Fruit fly (Drosophila melanogaster): ENCODE data around the gene melt.

The melt gene

DNA sequence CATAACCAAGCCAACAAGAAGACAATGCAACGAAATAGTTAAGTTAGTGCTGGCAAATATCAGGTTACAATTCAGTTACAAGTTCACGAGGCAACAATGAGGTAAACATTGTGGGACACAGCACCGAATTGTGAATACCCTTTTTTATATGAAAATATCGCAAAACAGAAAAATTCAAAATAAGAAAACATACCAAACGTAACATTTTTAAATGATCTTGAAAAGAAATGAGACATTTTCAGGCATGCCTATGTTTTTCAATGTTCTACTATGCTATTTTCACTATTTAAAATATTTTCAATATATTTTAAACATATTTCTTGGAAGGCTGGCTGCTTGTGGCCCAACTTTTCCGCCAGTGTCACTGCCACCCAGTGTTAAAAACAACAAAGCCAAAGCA, 30.4 kb upstream of the melt start:
- no peak for TF ChIP-seq EcR (GFP tag; optimal IDR thresholded peaks at IDR 0.05)
- TF ChIP-seq pan (optimal IDR thresholded peaks at IDR 0.05) = no peak
- TF ChIP-seq psq (optimal IDR thresholded peaks at IDR 0.05) = no peak
- no peak for TF ChIP-seq Dll (optimal IDR thresholded peaks at IDR 0.05)
- no peak for TF ChIP-seq CG8478 (optimal IDR thresholded peaks at IDR 0.05)
- no peak for TF ChIP-seq usp (GFP tag; optimal IDR thresholded peaks at IDR 0.05)

DNA sequence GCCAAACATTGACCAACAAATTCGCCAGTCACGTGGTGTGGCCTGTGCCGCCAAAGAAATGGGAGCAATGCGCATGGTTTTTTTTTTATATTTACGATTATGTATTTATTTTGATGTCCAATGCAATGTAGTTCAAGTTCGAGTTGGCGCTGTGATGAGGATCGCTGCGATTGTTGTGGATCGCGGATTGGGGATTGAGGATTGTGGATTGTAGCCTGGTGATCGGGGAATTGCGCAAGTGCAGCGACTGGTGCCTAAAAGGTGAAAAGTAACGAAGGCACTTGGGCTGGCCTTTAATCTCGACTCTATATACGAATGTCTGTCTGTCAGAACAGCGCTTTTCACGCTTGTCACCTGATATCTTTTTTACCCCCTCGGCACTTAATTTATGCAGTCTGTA, 29.8 kb upstream of the melt start:
- TF ChIP-seq Dll (optimal IDR thresholded peaks at IDR 0.05) = no peak
- no peak for TF ChIP-seq pan (optimal IDR thresholded peaks at IDR 0.05)
- TF ChIP-seq psq (optimal IDR thresholded peaks at IDR 0.05) = no peak
- TF ChIP-seq CG8478 (optimal IDR thresholded peaks at IDR 0.05) = no peak
- TF ChIP-seq EcR (GFP tag; optimal IDR thresholded peaks at IDR 0.05) = no peak
- no peak for TF ChIP-seq usp (GFP tag; optimal IDR thresholded peaks at IDR 0.05)

DNA sequence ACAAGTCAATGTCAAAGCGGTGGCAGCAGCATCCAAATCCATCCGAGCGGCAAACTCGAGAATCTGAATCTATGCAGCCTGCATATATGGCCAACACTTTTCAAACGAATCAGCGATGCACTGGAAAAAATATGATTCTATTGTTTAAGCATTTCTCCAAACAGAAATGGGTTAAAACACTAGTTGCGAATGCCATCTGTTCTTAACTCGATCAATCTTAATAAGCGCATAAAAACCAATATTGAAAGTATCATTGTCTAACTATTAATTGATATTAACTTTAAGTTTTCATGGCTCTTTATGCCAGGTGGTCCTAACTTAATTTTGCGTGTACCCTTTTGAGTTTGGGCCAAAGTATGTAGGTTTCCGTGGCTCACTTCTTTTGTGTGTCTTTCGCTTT, 28.6 kb upstream of the melt start:
- TF ChIP-seq CG8478 (optimal IDR thresholded peaks at IDR 0.05) (no peak), psq (optimal IDR thresholded peaks at IDR 0.05) (no peak), Dll (optimal IDR thresholded peaks at IDR 0.05) (no peak)

DNA sequence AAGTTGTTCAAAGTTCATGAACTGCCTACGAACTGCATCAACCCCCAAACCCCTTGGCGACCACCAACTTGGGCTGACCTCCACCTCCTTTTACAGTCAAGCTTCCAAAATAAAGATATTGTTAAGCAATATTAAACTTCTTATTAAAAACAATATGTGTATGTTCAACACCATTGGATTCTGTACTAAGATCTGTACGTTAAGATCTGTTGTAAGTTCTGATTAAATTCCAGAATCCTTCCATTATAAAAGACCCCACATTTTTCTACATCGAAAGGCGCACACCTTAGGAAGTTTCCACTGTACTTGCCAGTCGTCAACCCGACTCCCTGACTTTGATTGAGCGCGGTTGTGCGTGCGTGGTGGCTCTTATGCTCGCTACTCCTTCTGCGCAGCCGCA, 21.3 kb upstream of the melt start:
- TF ChIP-seq usp (GFP tag; optimal IDR thresholded peaks at IDR 0.05) (no peak), EcR (GFP tag; optimal IDR thresholded peaks at IDR 0.05) (peak in 1 of 2 experiments; percentile 4)

DNA sequence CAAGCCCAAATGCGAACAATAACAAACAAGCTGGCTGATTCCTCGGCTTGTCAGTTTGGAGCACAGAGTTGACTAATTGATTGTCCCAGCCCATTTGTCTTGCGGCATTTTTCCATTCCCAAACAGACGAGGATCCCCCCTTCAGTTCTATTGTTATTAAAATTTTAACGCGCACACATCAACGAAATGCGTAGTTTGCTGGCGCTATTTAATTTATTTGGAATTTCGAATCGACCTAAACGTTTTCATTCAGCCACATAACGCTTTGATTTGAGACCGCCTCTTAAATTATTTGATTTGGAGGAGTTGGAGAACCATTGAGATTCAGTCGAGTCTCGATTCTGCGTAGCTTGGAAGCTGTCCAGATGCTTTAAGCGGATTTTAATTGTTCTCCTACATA, 18.4 kb upstream of the melt start:
- TF ChIP-seq usp (GFP tag; optimal IDR thresholded peaks at IDR 0.05) (no peak), pan (optimal IDR thresholded peaks at IDR 0.05) (no peak), EcR (GFP tag; optimal IDR thresholded peaks at IDR 0.05) (no peak), psq (optimal IDR thresholded peaks at IDR 0.05) (no peak), Dll (optimal IDR thresholded peaks at IDR 0.05) (no peak), CG8478 (optimal IDR thresholded peaks at IDR 0.05) (no peak)

DNA sequence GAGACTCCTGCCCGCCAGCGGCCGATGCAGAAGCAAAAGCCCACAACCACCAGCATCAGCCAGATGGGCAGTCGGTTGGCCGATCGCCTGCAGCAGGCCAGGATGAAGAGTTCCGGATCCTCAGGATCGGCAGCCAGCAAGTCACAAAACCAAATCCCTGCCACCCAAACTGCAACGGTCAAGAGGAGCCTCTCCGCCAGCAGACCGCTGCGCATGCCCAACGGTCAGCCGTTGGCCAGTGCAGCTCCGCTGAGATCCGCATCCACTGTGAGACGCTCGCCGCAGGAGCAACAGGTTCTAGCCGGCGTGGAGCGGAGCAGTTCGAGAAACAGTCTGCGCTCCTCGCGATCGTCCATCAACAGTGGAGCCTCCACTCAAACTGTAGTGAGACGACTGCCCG, 12.2 kb upstream of the melt start:
- no peak for TF ChIP-seq CG8478 (optimal IDR thresholded peaks at IDR 0.05)
- no peak for TF ChIP-seq psq (optimal IDR thresholded peaks at IDR 0.05)
- no peak for TF ChIP-seq pan (optimal IDR thresholded peaks at IDR 0.05)
- no peak for TF ChIP-seq Dll (optimal IDR thresholded peaks at IDR 0.05)
- TF ChIP-seq EcR (GFP tag; optimal IDR thresholded peaks at IDR 0.05) = no peak
- no peak for TF ChIP-seq usp (GFP tag; optimal IDR thresholded peaks at IDR 0.05)

DNA sequence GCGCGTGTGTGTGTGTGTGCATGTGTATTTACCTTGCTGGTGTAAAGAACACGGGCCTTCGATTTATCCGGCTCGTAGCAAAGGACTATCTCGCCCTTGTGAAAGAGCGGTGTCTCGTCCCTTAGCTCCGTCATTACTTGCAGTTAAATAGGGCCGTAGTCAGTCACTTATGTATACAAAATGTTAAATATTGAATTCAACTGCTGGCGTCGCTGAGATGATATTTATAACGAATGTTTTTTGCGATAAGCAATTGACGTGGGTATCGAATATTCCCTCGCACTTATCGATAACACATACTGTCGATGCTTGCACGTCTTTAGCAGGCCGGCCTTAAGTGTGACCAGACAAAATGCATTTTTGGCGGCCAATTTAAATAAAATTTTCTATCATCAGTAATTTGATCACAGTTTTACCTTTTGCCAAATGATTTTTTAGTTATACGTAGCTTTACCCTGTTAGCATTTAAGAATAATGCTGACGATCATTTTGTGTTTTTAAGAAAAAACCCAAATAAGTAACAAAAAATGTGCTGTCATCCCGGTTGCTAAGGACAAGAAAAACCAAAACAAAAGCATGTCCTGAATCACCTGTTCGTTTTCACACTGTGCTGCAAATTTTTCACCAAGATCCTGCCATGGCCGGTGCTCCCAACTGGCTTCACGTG, 8.9 kb upstream of the melt start, which contains the start of the genes msl-3 and BBS1:
Gene msl-3, minus strand, starts transcription at position 245 of the 667 bp plus-strand sequence.
Gene BBS1, plus strand, starts transcription at position 617 of the 667 bp plus-strand sequence.
- TF ChIP-seq CG8478 (optimal IDR thresholded peaks at IDR 0.05) (no peak), psq (optimal IDR thresholded peaks at IDR 0.05) (no peak), pan (optimal IDR thresholded peaks at IDR 0.05) (no peak), Dll (optimal IDR thresholded peaks at IDR 0.05) (no peak), EcR (GFP tag; optimal IDR thresholded peaks at IDR 0.05) (no peak), usp (GFP tag; optimal IDR thresholded peaks at IDR 0.05) (no peak)

DNA sequence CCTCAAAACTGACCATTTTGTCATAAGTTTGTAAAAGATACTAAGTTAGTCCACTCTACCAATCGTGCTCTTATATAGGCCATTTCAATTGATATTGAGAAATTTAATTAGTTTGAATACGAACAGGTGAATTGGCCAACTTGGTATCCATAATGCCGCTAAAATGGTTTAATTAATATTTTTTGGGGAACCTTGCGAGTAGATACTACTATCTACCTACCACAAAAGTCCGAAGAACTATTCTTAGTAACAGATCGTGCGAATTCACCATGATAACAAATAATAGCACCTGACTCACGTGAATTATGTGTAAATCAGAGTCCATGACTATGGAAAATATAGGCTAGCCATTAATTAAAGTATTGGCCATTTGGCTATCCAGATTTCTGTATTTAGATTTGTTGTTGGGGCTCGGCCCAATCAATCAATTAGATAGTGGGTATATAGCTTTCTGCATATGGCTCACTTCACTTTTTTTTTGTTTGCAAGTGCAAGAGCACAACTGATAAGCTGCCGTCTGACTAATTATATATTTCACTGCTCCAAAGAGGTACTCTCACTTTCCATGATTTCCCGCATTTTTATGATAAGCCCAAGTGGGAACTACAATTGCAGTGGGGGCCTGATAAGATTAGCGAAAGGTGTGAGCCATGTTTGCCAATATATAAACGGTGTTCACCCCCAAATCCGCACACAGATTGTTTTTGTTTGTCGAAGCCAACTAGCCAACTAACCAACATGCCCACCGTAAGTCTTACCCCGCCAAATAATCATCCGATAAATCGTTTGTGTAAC, 5.9 kb upstream of the melt start, which contains the start of the genes Acbp4 and Acbp6:
Gene Acbp4, minus strand, starts transcription at position 51 of the 795 bp plus-strand sequence.
Gene Acbp6, plus strand, starts transcription at position 690 of the 795 bp plus-strand sequence.
- no peak for TF ChIP-seq usp (GFP tag; optimal IDR thresholded peaks at IDR 0.05)
- TF ChIP-seq Dll (optimal IDR thresholded peaks at IDR 0.05) = no peak
- no peak for TF ChIP-seq pan (optimal IDR thresholded peaks at IDR 0.05)
- TF ChIP-seq CG8478 (optimal IDR thresholded peaks at IDR 0.05) = no peak
- no peak for TF ChIP-seq psq (optimal IDR thresholded peaks at IDR 0.05)
- TF ChIP-seq EcR (GFP tag; optimal IDR thresholded peaks at IDR 0.05) = no peak

DNA sequence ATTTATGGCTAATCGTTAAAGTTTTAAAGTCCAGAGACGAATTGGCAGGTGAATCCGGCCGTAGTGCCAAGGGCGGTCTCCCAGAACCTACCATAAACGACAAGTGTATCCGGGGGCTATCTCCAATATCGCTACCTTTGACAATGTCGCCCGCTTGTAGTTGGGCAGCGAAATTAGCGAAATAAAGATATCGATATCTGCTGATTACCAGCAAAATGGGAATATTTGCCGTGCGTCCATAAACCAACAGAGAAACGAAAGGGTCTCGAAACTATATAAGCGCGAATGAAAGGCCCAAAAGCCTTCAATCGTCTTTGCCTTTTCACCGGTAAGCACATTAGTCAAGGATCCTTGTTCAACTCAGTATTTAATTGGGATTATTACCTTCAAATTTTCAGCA, 3.7 kb upstream of the melt start, which contains the start of gene Acbp3:
Gene Acbp3, plus strand, starts transcription at position 301 of the 400 bp plus-strand sequence.
- no peak for TF ChIP-seq EcR (GFP tag; optimal IDR thresholded peaks at IDR 0.05)
- no peak for TF ChIP-seq pan (optimal IDR thresholded peaks at IDR 0.05)
- TF ChIP-seq usp (GFP tag; optimal IDR thresholded peaks at IDR 0.05) = no peak
- TF ChIP-seq psq (optimal IDR thresholded peaks at IDR 0.05) = no peak
- TF ChIP-seq CG8478 (optimal IDR thresholded peaks at IDR 0.05) = no peak
- no peak for TF ChIP-seq Dll (optimal IDR thresholded peaks at IDR 0.05)

DNA sequence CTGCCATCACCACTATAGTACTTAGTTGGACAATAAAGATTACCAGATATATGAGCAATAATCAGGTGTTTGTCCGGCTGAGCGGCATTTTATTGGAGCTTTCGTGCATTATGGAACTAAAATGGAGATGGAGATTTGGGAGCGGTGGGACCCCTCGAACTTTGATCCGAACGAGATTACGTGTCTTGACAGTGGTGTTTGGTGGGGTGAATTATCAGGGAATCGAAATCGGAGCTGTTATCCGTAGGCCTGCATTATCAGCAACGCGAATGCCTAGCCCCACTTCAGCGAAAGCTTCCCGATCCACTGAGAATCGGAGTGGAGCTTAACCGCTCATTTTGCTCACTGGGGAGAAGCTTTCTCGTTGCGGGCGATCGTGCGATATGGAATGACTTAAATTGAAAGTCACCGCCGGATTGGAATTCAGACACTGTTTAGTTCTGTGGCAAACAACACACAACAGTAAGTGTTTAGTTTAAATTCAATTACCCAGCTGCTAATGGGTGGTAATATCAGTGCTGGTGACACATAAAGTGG, 2.8 kb upstream of the melt start, which contains the start of gene Acbp2:
Gene Acbp2, plus strand, starts transcription at position 417 of the 537 bp plus-strand sequence.
- TF ChIP-seq EcR (GFP tag; optimal IDR thresholded peaks at IDR 0.05) (no peak), pan (optimal IDR thresholded peaks at IDR 0.05) (no peak), CG8478 (optimal IDR thresholded peaks at IDR 0.05) (no peak), usp (GFP tag; optimal IDR thresholded peaks at IDR 0.05) (no peak), Dll (optimal IDR thresholded peaks at IDR 0.05) (no peak), psq (optimal IDR thresholded peaks at IDR 0.05) (no peak)

DNA sequence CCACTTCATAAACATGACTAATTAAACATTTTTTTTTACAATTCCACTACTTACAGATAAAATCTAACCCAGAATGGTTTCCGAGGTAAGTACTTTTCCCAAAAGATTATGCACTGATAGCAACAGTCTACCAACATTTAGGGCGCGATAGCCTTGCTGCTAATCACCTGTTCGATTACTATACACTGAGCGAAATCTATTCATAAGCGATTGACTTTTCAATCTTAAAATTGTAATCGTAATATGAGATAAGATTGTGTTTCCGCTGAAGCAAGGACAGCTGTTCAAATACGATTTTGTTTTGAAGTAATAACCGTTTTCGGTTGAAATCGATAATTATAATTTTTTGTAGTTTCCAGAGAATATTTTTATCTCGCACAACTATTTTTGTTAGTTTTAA, 1.7 kb upstream of the melt start:
- TF ChIP-seq EcR (GFP tag; optimal IDR thresholded peaks at IDR 0.05) (no peak), Dll (optimal IDR thresholded peaks at IDR 0.05) (no peak), pan (optimal IDR thresholded peaks at IDR 0.05) (no peak), CG8478 (optimal IDR thresholded peaks at IDR 0.05) (no peak), usp (GFP tag; optimal IDR thresholded peaks at IDR 0.05) (no peak), psq (optimal IDR thresholded peaks at IDR 0.05) (no peak)

DNA sequence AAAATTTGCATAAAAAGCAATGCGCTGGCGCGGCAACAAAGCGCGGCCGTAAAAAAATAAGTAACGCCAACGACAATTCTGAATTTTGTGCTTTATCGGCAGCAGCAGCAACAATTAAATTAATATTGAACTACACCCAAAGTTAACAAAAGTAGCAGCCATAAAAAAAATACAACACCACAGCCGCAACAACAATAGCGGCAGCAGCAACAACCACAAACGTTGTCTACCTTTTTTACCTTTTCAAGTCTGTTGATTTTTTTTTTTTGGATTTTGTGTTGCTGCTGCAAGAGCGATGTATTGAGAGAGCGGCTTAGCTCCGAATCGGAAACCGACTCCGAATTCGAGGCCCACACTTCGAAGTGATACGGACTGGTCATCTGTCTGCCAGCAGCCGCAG, 502 bp downstream of the melt start:
- no peak for TF ChIP-seq CG8478 (optimal IDR thresholded peaks at IDR 0.05)
- TF ChIP-seq psq (optimal IDR thresholded peaks at IDR 0.05) = no peak
- TF ChIP-seq EcR (GFP tag; optimal IDR thresholded peaks at IDR 0.05) = no peak
- TF ChIP-seq pan (optimal IDR thresholded peaks at IDR 0.05) = no peak
- no peak for TF ChIP-seq usp (GFP tag; optimal IDR thresholded peaks at IDR 0.05)
- TF ChIP-seq Dll (optimal IDR thresholded peaks at IDR 0.05) = no peak
